Fruit fly (Drosophila melanogaster): ENCODE results near the gene Or85f.
A peak's percentile ranks its signal among the peaks of the same experiment; 100 is the strongest.

The Or85f gene

DNA sequence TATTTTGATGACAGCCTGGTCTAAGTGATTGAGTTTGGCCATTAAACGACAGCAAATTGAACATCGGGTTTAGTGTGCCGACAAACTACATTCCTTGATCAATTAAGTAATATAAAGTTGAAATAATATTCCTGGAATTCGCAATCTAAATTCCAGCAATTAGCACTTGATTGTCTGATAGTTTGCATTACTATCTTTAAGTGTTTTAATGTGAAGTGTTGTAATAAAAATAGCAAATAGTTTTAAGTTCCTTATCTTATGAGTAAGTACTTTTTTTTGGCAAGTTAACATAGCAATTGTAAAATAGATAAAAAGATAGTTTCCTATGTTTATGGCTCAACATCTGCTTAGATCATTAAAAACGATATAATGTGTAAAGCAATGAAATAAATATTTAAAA, 9.7 kb upstream of the Or85f start:
- peak; percentile 59 for TF ChIP-seq sd (tag; optimal IDR thresholded peaks at IDR 0.05)
- peak; percentile 52 for TF ChIP-seq exex (tag; optimal IDR thresholded peaks at IDR 0.05)
- TF ChIP-seq Blimp-1 (GFP tag; optimal IDR thresholded peaks at IDR 0.05), result no peak
- TF ChIP-seq nerfin-2 (GFP tag; IDR thresholded peaks at IDR 0.05; ENCODE audit: partially characterized antibody), result no peak
- no peak for TF ChIP-seq CG12155 (GFP tag; optimal IDR thresholded peaks at IDR 0.05)

DNA sequence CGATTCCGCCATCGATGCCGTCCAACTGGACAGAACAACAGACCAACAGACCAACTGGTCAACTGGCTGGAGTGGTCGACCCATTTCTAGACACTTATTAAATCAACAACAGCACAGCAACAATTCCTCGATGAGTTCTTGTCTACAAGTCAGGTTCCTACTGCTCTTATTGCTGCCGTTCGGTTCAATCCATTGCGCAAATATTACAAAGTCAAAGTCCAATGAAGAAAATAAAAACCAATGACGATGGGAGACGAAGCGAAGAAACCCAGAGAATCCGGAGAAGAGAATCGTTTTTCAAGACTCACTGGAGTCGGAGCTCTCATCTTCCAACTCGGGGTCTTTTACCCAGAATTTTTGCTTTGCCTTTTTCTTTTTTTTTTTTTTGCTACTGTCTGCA, 9.0 kb upstream of the Or85f start:
- TF ChIP-seq CG10209 (GFP tag; optimal IDR thresholded peaks at IDR 0.05) (no peak), zen (tag; optimal IDR thresholded peaks at IDR 0.05) (no peak), Dip3 (GFP tag; optimal IDR thresholded peaks at IDR 0.05) (no peak), bsh (GFP tag; optimal IDR thresholded peaks at IDR 0.05) (peak in 1 of 2 experiments; percentile 72), Elba2 (GFP tag; optimal IDR thresholded peaks at IDR 0.05) (no peak), CG7745 (tag; optimal IDR thresholded peaks at IDR 0.05) (no peak), schlank (tag; optimal IDR thresholded peaks at IDR 0.05) (no peak), toy (GFP tag; IDR thresholded peaks at IDR 0.05) (no peak), CG17612 (GFP tag; IDR thresholded peaks at IDR 0.05) (no peak), CG8924 (tag; optimal IDR thresholded peaks at IDR 0.05) (no peak), CG2199 (GFP tag; IDR thresholded peaks at IDR 0.05) (no peak), nom (GFP tag; optimal IDR thresholded peaks at IDR 0.05) (peak; percentile 96), CG18011 (GFP tag; optimal IDR thresholded peaks at IDR 0.05) (no peak), org-1 (GFP tag; optimal IDR thresholded peaks at IDR 0.05) (no peak), CG6765 (GFP tag; optimal IDR thresholded peaks at IDR 0.05) (no peak), CG9437 (GFP tag; optimal IDR thresholded peaks at IDR 0.05) (no peak), scrt (GFP tag; optimal IDR thresholded peaks at IDR 0.05) (no peak), CG14014 (GFP tag; IDR thresholded peaks at IDR 0.05) (no peak), Atf6 (GFP tag; IDR thresholded peaks at IDR 0.05) (0 out of 2 replicates have a peak, but pooled peaks have one; percentile 20), kay (GFP tag; optimal IDR thresholded peaks at IDR 0.05) (no peak), jumu (GFP tag; optimal IDR thresholded peaks at IDR 0.05) (no peak), Gug (GFP tag; IDR thresholded peaks at IDR 0.05) (no peak), Nf-YA (GFP tag; IDR thresholded peaks at IDR 0.05) (no peak), Drgx (GFP tag; IDR thresholded peaks at IDR 0.05) (peak; percentile 50; the same call in 1 of the 2 replicates), Xbp1 (GFP tag; optimal IDR thresholded peaks at IDR 0.05) (no peak)

- no peak for TF ChIP-seq NFAT (GFP tag; IDR thresholded peaks at IDR 0.05)
- no peak for TF ChIP-seq CG13123 (GFP tag; optimal IDR thresholded peaks at IDR 0.05)
- TF ChIP-seq ap (GFP tag; IDR thresholded peaks at IDR 0.05), result no peak
- no peak for TF ChIP-seq CG8089 (GFP tag; optimal IDR thresholded peaks at IDR 0.05)
- no peak for TF ChIP-seq dpn (GFP tag; optimal IDR thresholded peaks at IDR 0.05)
- no peak for TF ChIP-seq CG1602 (GFP tag; optimal IDR thresholded peaks at IDR 0.05)
- TF ChIP-seq CG3065 (GFP tag; optimal IDR thresholded peaks at IDR 0.05), result no peak
- TF ChIP-seq CG9932 (GFP tag; IDR thresholded peaks at IDR 0.05), result no peak
- no peak for TF ChIP-seq hkb (optimal IDR thresholded peaks at IDR 0.05)
- TF ChIP-seq hkb (GFP tag; IDR thresholded peaks at IDR 0.05), result no peak
- TF ChIP-seq trh (GFP tag; optimal IDR thresholded peaks at IDR 0.05), result no peak
- TF ChIP-seq Dref (GFP tag; IDR thresholded peaks at IDR 0.05), result no peak
- no peak for TF ChIP-seq seq (GFP tag; IDR thresholded peaks at IDR 0.05)
- no peak for TF ChIP-seq trem (tag; optimal IDR thresholded peaks at IDR 0.05)
- no peak for TF ChIP-seq gsb (GFP tag; IDR thresholded peaks at IDR 0.05)
- no peak for TF ChIP-seq Bdp1 (GFP tag; optimal IDR thresholded peaks at IDR 0.05)
- TF ChIP-seq Six4 (GFP tag; optimal IDR thresholded peaks at IDR 0.05), result no peak
- TF ChIP-seq btn (GFP tag; optimal IDR thresholded peaks at IDR 0.05), result no peak
- no peak for TF ChIP-seq Pdp1 (GFP tag; optimal IDR thresholded peaks at IDR 0.05)
- TF ChIP-seq CG8359 (GFP tag; optimal IDR thresholded peaks at IDR 0.05; ENCODE audit: borderline replicate concordance), result no peak
- TF ChIP-seq Atf-2 (GFP tag; optimal IDR thresholded peaks at IDR 0.05), result no peak
- TF ChIP-seq Chrac-16 (GFP tag; optimal IDR thresholded peaks at IDR 0.05), result no peak
Measured at dm6 chr3R:9390201-9390600, 7.8 kb upstream of the Or85f start.
